Worm (Caenorhabditis elegans) whole organism, L3 larva: ENCODE measurements around the gene rpl-37.

ENCODE experiments used
- lin-15B ChIP-seq: fragments of 150-350 bp; optimal IDR thresholded peaks from 2 replicates; lab custom pipeline; 2014; ENCODE audit warnings: missing biosample characterization, missing genetic modification characterization
- lin-39 ChIP-seq: fragments of 150-350 bp; optimal IDR thresholded peaks from 2 replicates; lab custom pipeline; 2018; ENCODE audit warnings: missing biosample characterization, missing genetic modification reagents, missing genetic modification characterization
- nhr-76 ChIP-seq: fragments of 150-350 bp; sonication (generic microtip); optimal IDR thresholded peaks from 5 replicates; lab custom pipeline; 2014; ENCODE audit warnings: missing biosample characterization, missing genetic modification characterization
- nhr-77 ChIP-seq: fragments of 150-350 bp; optimal IDR thresholded peaks from 2 replicates; lab custom pipeline; 2014; ENCODE audit warnings: missing biosample characterization, missing genetic modification characterization
- snpc-4 ChIP-seq: fragments of 150-350 bp; optimal IDR thresholded peaks from 2 replicates; lab custom pipeline; 2014; ENCODE audit warnings: missing biosample characterization, missing genetic modification characterization

DNA sequence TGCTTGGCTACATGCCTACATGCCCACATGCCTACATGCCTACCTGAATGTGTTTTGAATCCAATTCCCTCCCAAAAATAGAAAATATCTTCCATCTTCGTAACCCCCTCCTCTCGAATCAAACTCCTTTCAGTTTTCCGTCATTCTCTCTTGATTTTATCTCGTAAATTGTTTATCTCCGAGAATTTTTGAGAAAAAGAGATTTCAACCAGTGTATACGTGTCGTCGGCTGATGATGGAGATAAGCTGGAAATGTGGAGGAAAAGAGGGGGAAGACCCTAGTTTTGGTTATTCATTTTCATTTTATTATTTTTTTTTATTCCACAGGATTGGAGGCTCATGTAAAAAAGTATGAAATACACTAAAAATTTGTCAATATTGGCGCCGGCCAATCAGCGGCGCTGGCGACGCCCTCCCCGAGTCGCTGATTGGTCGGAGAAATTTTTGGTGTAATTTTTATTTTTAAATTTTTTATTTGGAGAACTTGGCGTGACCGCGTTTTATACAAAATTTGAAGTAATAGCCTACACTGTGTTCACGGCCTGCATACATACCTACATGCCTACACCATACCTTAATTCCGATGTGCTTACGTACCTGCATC lies 49.5 kb upstream of the rpl-37 start:
- TF ChIP-seq nhr-76 (tag; lab: Kevin White, UChicago), result no peak
- TF ChIP-seq lin-39, result no peak
- TF ChIP-seq lin-15B (tag; lab: Kevin White, UChicago), result no peak
- no peak for TF ChIP-seq nhr-77
- no peak for TF ChIP-seq snpc-4
